Worm (Caenorhabditis elegans) whole organism, early embryonic: Measurements from ENCODE around the gene aqp-8.

ENCODE experiments used
- ama-1 ChIP-seq: fragments of 150-350 bp; optimal IDR thresholded peaks from 2 replicates; lab custom pipeline; 2014
- flt-1 ChIP-seq: fragments of 200-800 bp; sonication (Bioruptor generic); IDR thresholded peaks from 2 replicates; pipeline ENCODE4 v1.3.6; 2022; ENCODE audit warnings: missing genetic modification characterization, missing compliant biosample characterization
- hmbx-1 ChIP-seq: sonication (generic microtip); optimal IDR thresholded peaks from 2 replicates; lab custom pipeline; 2016; ENCODE audit warnings: mild to moderate bottlenecking, missing genetic modification characterization, missing compliant biosample characterization
- hmg-4 ChIP-seq: fragments of 200-800 bp; sonication (Bioruptor generic); optimal IDR thresholded peaks from 2 replicates; lab custom pipeline; 2018; ENCODE audit warnings: mild to moderate bottlenecking, missing genetic modification characterization, missing compliant biosample characterization
- hnd-1 ChIP-seq: sonication (generic microtip); optimal IDR thresholded peaks from 2 replicates; lab custom pipeline; 2016; ENCODE audit warnings: missing genetic modification characterization, missing compliant biosample characterization
- pes-1 ChIP-seq: fragments of 200-800 bp; sonication (Bioruptor generic); IDR thresholded peaks from 2 replicates; pipeline ENCODE4 v1.3.6; 2022; ENCODE audit warnings: missing genetic modification reagents, missing genetic modification characterization, missing compliant biosample characterization
- scrt-1 ChIP-seq: fragments of 200-800 bp; sonication (Bioruptor generic); IDR thresholded peaks from 2 replicates; pipeline ENCODE4 v1.3.6; 2022; ENCODE audit warnings: missing genetic modification characterization, missing compliant biosample characterization
- sea-1 ChIP-seq: fragments of 200-800 bp; sonication (Bioruptor generic); conservative IDR thresholded peaks from 2 replicates; pipeline ENCODE4 v1.3.6; 2022; ENCODE audit warnings: missing genetic modification characterization, missing compliant biosample characterization

- no peak for TF ChIP-seq ama-1 (lab: Kevin White, UChicago)
- TF ChIP-seq hmbx-1 (tag; lab: Kevin White, UChicago), result no peak
- TF ChIP-seq flt-1 (GFP tag; lab: Robert Waterston, UW), result no peak
- TF ChIP-seq pes-1 (GFP tag; lab: Robert Waterston, UW), result no peak
- no peak for TF ChIP-seq sea-1 (GFP tag; lab: Robert Waterston, UW)
- TF ChIP-seq hmg-4 (GFP tag; lab: Kevin White, UChicago), result no peak
- TF ChIP-seq hnd-1, result no peak
- no peak for TF ChIP-seq scrt-1 (GFP tag; lab: Robert Waterston, UW)
Observed at ce11 chrX:4742285-4742684, 37.5 kb upstream of the aqp-8 start.
